Worm (Caenorhabditis elegans) whole organism, early embryonic: ENCODE data around the gene glb-19.

Experiments used
- B0310.2 ChIP-seq: sonication (generic microtip); optimal IDR thresholded peaks from 2 replicates; lab custom pipeline; 2016; ENCODE audit warnings: mild to moderate bottlenecking, missing genetic modification characterization, missing compliant biosample characterization
- aly-1 ChIP-seq: sonication (generic microtip); optimal IDR thresholded peaks from 2 replicates; lab custom pipeline; 2016; ENCODE audit warnings: missing genetic modification characterization, missing compliant biosample characterization
- ama-1 ChIP-seq: fragments of 150-350 bp; optimal IDR thresholded peaks from 2 replicates; lab custom pipeline; 2014
- ceh-13 ChIP-seq: fragments of 200-800 bp; sonication (Bioruptor generic); optimal IDR thresholded peaks from 2 replicates; lab custom pipeline; 2018; ENCODE audit warnings: mild to moderate bottlenecking, missing genetic modification characterization, missing compliant biosample characterization
- ceh-36 ChIP-seq: sonication (generic microtip); optimal IDR thresholded peaks from 2 replicates; lab custom pipeline; 2016; ENCODE audit warnings: missing genetic modification characterization, inconsistent platforms, missing compliant biosample characterization
- flt-1 ChIP-seq: fragments of 200-800 bp; sonication (Bioruptor generic); IDR thresholded peaks from 2 replicates; pipeline ENCODE4 v1.3.6; 2022; ENCODE audit warnings: missing genetic modification characterization, missing compliant biosample characterization
- hmbx-1 ChIP-seq: sonication (generic microtip); optimal IDR thresholded peaks from 2 replicates; lab custom pipeline; 2016; ENCODE audit warnings: mild to moderate bottlenecking, missing genetic modification characterization, missing compliant biosample characterization
- hmg-4 ChIP-seq: fragments of 200-800 bp; sonication (Bioruptor generic); optimal IDR thresholded peaks from 2 replicates; lab custom pipeline; 2018; ENCODE audit warnings: mild to moderate bottlenecking, missing genetic modification characterization, missing compliant biosample characterization
- scrt-1 ChIP-seq: fragments of 200-800 bp; sonication (Bioruptor generic); IDR thresholded peaks from 2 replicates; pipeline ENCODE4 v1.3.6; 2022; ENCODE audit warnings: missing genetic modification characterization, missing compliant biosample characterization
- sea-1 ChIP-seq: fragments of 200-800 bp; sonication (Bioruptor generic); conservative IDR thresholded peaks from 2 replicates; pipeline ENCODE4 v1.3.6; 2022; ENCODE audit warnings: missing genetic modification characterization, missing compliant biosample characterization
- tbx-37 ChIP-seq: fragments of 200-800 bp; sonication (Bioruptor generic); conservative IDR thresholded peaks from 2 replicates; pipeline ENCODE4 v1.3.6; 2022; ENCODE audit warnings: missing genetic modification reagents, missing genetic modification characterization, missing compliant biosample characterization
- tra-4 ChIP-seq: sonication (generic microtip); optimal IDR thresholded peaks from 2 replicates; lab custom pipeline; 2017; ENCODE audit warnings: missing genetic modification characterization, missing compliant biosample characterization

DNA sequence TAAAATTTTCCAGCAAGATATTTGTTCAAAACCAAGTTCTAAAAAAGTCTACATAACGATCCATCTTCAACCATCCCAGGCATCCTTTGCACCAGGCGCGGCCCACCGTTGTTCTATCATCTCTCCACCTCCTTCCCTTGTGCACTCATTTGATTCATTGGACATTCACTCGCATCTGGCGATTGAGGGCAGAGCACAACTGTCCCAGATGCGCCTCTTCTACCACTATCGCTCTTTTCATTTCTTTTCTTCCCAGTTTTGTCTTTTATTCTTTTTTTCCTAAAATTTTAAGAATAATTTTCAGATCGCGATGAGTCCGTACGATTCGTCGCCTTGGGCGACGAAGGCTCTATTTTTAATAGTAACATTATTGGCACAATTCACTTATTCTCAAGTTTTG lies 12.6 kb upstream of the glb-19 start, which contains the start of gene epi-1:
- TF ChIP-seq tra-4 (tag; lab: Kevin White, UChicago) (no peak), ama-1 (lab: Kevin White, UChicago) (no peak), hmg-4 (no peak), scrt-1 (GFP tag; lab: Robert Waterston, UW) (no peak), B0310.2 (tag; lab: Kevin White, UChicago) (no peak), tbx-37 (GFP tag; lab: Robert Waterston, UW) (no peak), flt-1 (no peak), ceh-36 (tag; lab: Kevin White, UChicago) (no peak), aly-1 (no peak), hmbx-1 (no peak), sea-1 (no peak), ceh-13 (GFP tag; lab: Kevin White, UChicago) (no peak)
